Fruit fly (Drosophila melanogaster): ENCODE measurements around the gene Lk6.

Gene Lk6

dm6 chr3R:11760669-11761387, 3.4 kb downstream of the Lk6 start (continued):
- peak; percentile 97 for TF ChIP-seq Bdp1 (GFP tag; optimal IDR thresholded peaks at IDR 0.05)
- no peak for TF ChIP-seq Tbp (GFP tag; optimal IDR thresholded peaks at IDR 0.05)
- peak; percentile 97 for TF ChIP-seq CG9437 (GFP tag; optimal IDR thresholded peaks at IDR 0.05)
- peak; percentile 99 for TF ChIP-seq salm (tag; optimal IDR thresholded peaks at IDR 0.05)
- no peak for TF ChIP-seq row (GFP tag; IDR thresholded peaks at IDR 0.05)
- peak; percentile 100 for TF ChIP-seq slp2 (GFP tag; optimal IDR thresholded peaks at IDR 0.05)
- TF ChIP-seq CG15601 (tag; optimal IDR thresholded peaks at IDR 0.05) = peak; percentile 99
- TF ChIP-seq Myb (GFP tag; optimal IDR thresholded peaks at IDR 0.05) = peak; percentile 98
- TF ChIP-seq otp (GFP tag; IDR thresholded peaks at IDR 0.05) = no peak
- TF ChIP-seq CG10565 (GFP tag; optimal IDR thresholded peaks at IDR 0.05) = peak; percentile 99
- TF ChIP-seq Ets65A (GFP tag) = peak; percentile 100
- TF ChIP-seq Ssrp (tag; optimal IDR thresholded peaks at IDR 0.05) = peak; percentile 100
- TF ChIP-seq CG31365 (tag; optimal IDR thresholded peaks at IDR 0.05) = peak; percentile 96
- TF ChIP-seq disco-r (GFP tag; optimal IDR thresholded peaks at IDR 0.05) = peak; percentile 100
- no peak for TF ChIP-seq hth (optimal IDR thresholded peaks at IDR 0.05)
- peak in 1 of 2 experiments; percentile 97 for TF ChIP-seq Hr78 (GFP tag; optimal IDR thresholded peaks at IDR 0.05)
- TF ChIP-seq psq (GFP tag; optimal IDR thresholded peaks at IDR 0.05) = peak; percentile 98
- peak; percentile 45 to 81 for TF ChIP-seq crp (GFP tag; optimal IDR thresholded peaks at IDR 0.05)
- no peak for TF ChIP-seq tna (GFP tag; IDR thresholded peaks at IDR 0.05; ENCODE audit: partially characterized antibody)
- no peak for TF ChIP-seq NFAT (GFP tag; IDR thresholded peaks at IDR 0.05)
- TF ChIP-seq CG12391 (tag; optimal IDR thresholded peaks at IDR 0.05) = peak; percentile 100
- TF ChIP-seq Dip3 (GFP tag; optimal IDR thresholded peaks at IDR 0.05) = peak; percentile 100
- no peak for TF ChIP-seq CG7963 (GFP tag; IDR thresholded peaks at IDR 0.05; ENCODE audit: partially characterized antibody)
- TF ChIP-seq CkIIα-i1 (GFP tag; IDR thresholded peaks at IDR 0.05) = no peak
- TF ChIP-seq Dek (tag; optimal IDR thresholded peaks at IDR 0.05) = peak; percentile 100
- TF ChIP-seq tll (GFP tag; optimal IDR thresholded peaks at IDR 0.05) = peak in 1 of 2 experiments; percentile 82
- TF ChIP-seq CG2712 (tag; optimal IDR thresholded peaks at IDR 0.05) = peak; percentile 100
- TF ChIP-seq CG8359 (GFP tag; optimal IDR thresholded peaks at IDR 0.05; ENCODE audit: borderline replicate concordance) = peak; percentile 96
- peak; percentile 87 for TF ChIP-seq CG7928 (GFP tag; optimal IDR thresholded peaks at IDR 0.05)
- TF ChIP-seq vfl (GFP tag; optimal IDR thresholded peaks at IDR 0.05) = peak; percentile 100
- peak; percentile 100 for TF ChIP-seq CG5245 (GFP tag; optimal IDR thresholded peaks at IDR 0.05)
- TF ChIP-seq MTF-1 (GFP tag; optimal IDR thresholded peaks at IDR 0.05; ENCODE audit: borderline replicate concordance) = peak; percentile 99
- TF ChIP-seq danr (GFP tag; IDR thresholded peaks at IDR 0.05) = no peak
- peak; percentile 100 for TF ChIP-seq Atf3 (GFP tag; optimal IDR thresholded peaks at IDR 0.05)
- TF ChIP-seq toy (GFP tag; IDR thresholded peaks at IDR 0.05) = no peak
- peak; percentile 100 for TF ChIP-seq tio (GFP tag; optimal IDR thresholded peaks at IDR 0.05)
- TF ChIP-seq stwl (tag; optimal IDR thresholded peaks at IDR 0.05) = peak; percentile 91
- TF ChIP-seq CG9797 (GFP tag; optimal IDR thresholded peaks at IDR 0.05) = peak; percentile 78
- TF ChIP-seq CG4707 (GFP tag; optimal IDR thresholded peaks at IDR 0.05) = peak; percentile 99
- peak; percentile 100 for TF ChIP-seq btn (GFP tag; optimal IDR thresholded peaks at IDR 0.05)
- peak; percentile 100 for TF ChIP-seq bcd (GFP tag; optimal IDR thresholded peaks at IDR 0.05)
- peak; percentile 99 for TF ChIP-seq CG11093 (GFP tag; IDR thresholded peaks at IDR 0.05)
- no peak for TF ChIP-seq CG34422 (GFP tag; IDR thresholded peaks at IDR 0.05)
- peak; percentile 100 for TF ChIP-seq grau (tag; optimal IDR thresholded peaks at IDR 0.05)
- TF ChIP-seq CG14860 (GFP tag; IDR thresholded peaks at IDR 0.05; ENCODE audit: partially characterized antibody) = no peak
- TF ChIP-seq CG3407 (GFP tag; optimal IDR thresholded peaks at IDR 0.05) = peak; percentile 99
- peak; percentile 71 for TF ChIP-seq CG1832 (GFP tag; optimal IDR thresholded peaks at IDR 0.05)
- TF ChIP-seq Mrtf (GFP tag; IDR thresholded peaks at IDR 0.05) = no peak
